Worm (Caenorhabditis elegans) whole organism, L4 larva: ENCODE measurements around the gene T20G5.9.
"Not testable (repeated sequence)": the region's sequence is repeated elsewhere in the genome, so short reads cannot be mapped to it uniquely, and the experiment has no call there.

ENCODE experiments used
- D1046.2 ChIP-seq: fragments of 200-800 bp; sonication (Bioruptor generic); IDR thresholded peaks from 2 replicates; pipeline ENCODE4 v1.3.6; 2022; ENCODE audit warnings: missing genetic modification characterization, missing compliant biosample characterization
- F26F4.8 ChIP-seq: fragments of 200-800 bp; sonication (Bioruptor generic); conservative IDR thresholded peaks from 2 replicates; pipeline ENCODE4 v1.3.6; 2022; ENCODE audit warnings: missing genetic modification characterization, missing compliant biosample characterization
- F37D6.2 ChIP-seq: sonication (generic microtip); optimal IDR thresholded peaks from 2 replicates; lab custom pipeline; 2016; ENCODE audit warnings: mild to moderate bottlenecking, missing genetic modification characterization, missing compliant biosample characterization
- F44E2.7 ChIP-seq: fragments of 200-800 bp; sonication (Bioruptor generic); IDR thresholded peaks from 2 replicates; pipeline ENCODE4 v2.1.2; 2022; ENCODE audit warnings: missing genetic modification characterization, missing compliant biosample characterization
- T20F7.1 ChIP-seq: fragments of 200-800 bp; sonication (Bioruptor generic); optimal IDR thresholded peaks from 2 replicates; lab custom pipeline; 2018; ENCODE audit warnings: mild to moderate bottlenecking, missing genetic modification characterization, missing compliant biosample characterization
- T26A8.4 ChIP-seq: fragments of 200-800 bp; sonication (Bioruptor generic); IDR thresholded peaks from 2 replicates; pipeline ENCODE4 v1.3.6; 2022; ENCODE audit warnings: missing genetic modification characterization, missing compliant biosample characterization
- Y105C5A.15 ChIP-seq: fragments of 200-800 bp; sonication (Bioruptor generic); IDR thresholded peaks from 2 replicates; pipeline ENCODE4 v1.3.6; 2022; ENCODE audit warnings: missing genetic modification characterization, missing compliant biosample characterization
- aly-2 ChIP-seq: sonication (generic microtip); optimal IDR thresholded peaks from 2 replicates; lab custom pipeline; 2018; ENCODE audit warnings: missing biosample characterization, missing genetic modification characterization
- ama-1 ChIP-seq: fragments of 150-350 bp; optimal IDR thresholded peaks from 2 replicates; lab custom pipeline; 2014; ENCODE audit warnings: inconsistent platforms, mixed read lengths
- ceh-28 ChIP-seq: fragments of 150-350 bp; optimal IDR thresholded peaks from 2 replicates; lab custom pipeline; 2014; ENCODE audit warnings: missing biosample characterization, missing genetic modification reagents, missing genetic modification characterization
- ces-1 ChIP-seq: fragments of 150-350 bp; sonication (generic microtip); optimal IDR thresholded peaks from 4 replicates; lab custom pipeline; 2014; ENCODE audit warnings: missing biosample characterization, missing genetic modification reagents, missing genetic modification characterization
- cey-2 ChIP-seq: sonication (generic microtip); optimal IDR thresholded peaks from 3 replicates; lab custom pipeline; 2017; ENCODE audit warnings: missing genetic modification characterization, mild to moderate bottlenecking, missing compliant biosample characterization, antibody characterized with exemption, borderline replicate concordance; ENCODE audit not compliant: insufficient read depth
- ctbp-1 ChIP-seq: fragments of 200-800 bp; sonication (Bioruptor generic); IDR thresholded peaks from 2 replicates; pipeline ENCODE4 v1.3.6; 2022; ENCODE audit warnings: missing genetic modification reagents, missing genetic modification characterization, missing compliant biosample characterization
- daf-19 ChIP-seq: fragments of 200-800 bp; sonication (Bioruptor generic); conservative IDR thresholded peaks from 2 replicates; pipeline ENCODE4 v1.3.6; 2022; ENCODE audit warnings: missing genetic modification characterization, missing compliant biosample characterization
- dmd-6 ChIP-seq: fragments of 200-800 bp; sonication (Bioruptor generic); IDR thresholded peaks from 2 replicates; pipeline ENCODE4 v1.3.6; 2022; ENCODE audit warnings: missing genetic modification reagents, missing genetic modification characterization, missing compliant biosample characterization
- gei-8 ChIP-seq: fragments of 200-800 bp; sonication (Bioruptor generic); optimal IDR thresholded peaks from 2 replicates; lab custom pipeline; 2018; ENCODE audit warnings: mild to moderate bottlenecking, missing genetic modification characterization, missing compliant biosample characterization
- hlh-11 ChIP-seq: fragments of 200-800 bp; sonication (Bioruptor generic); optimal IDR thresholded peaks from 2 replicates; lab custom pipeline; 2018; ENCODE audit warnings: mild to moderate bottlenecking, missing genetic modification characterization, missing compliant biosample characterization
- hlh-30 ChIP-seq: sonication (generic microtip); optimal IDR thresholded peaks from 2 replicates; lab custom pipeline; 2017; ENCODE audit warnings: antibody characterized with exemption, mild to moderate bottlenecking, missing genetic modification characterization, missing compliant biosample characterization; ENCODE audit not compliant: insufficient read depth
- lin-13 ChIP-seq: fragments of 150-350 bp; optimal IDR thresholded peaks from 2 replicates; lab custom pipeline; 2014; ENCODE audit warnings: missing biosample characterization, missing genetic modification reagents, missing genetic modification characterization
- lsy-2 ChIP-seq, 2 experiments: fragments of 150-350 bp in 1 of 2; sonication (generic microtip) in 1 of 2; optimal IDR thresholded peaks; 2 replicates each; lab custom pipeline; 2014 to 2017; ENCODE audit warnings: missing biosample characterization in 2 of 2, missing genetic modification characterization in 2 of 2
- madf-5 ChIP-seq, 2 experiments: fragments of 200-800 bp; sonication (Bioruptor generic); IDR thresholded peaks; 2 replicates each; pipeline ENCODE4 v1.3.6; 2022; ENCODE audit warnings: missing compliant biosample characterization in 2 of 2, missing genetic modification characterization in 2 of 2
- madf-9 ChIP-seq: fragments of 200-800 bp; sonication (Bioruptor generic); conservative IDR thresholded peaks from 2 replicates; pipeline ENCODE4 v1.3.6; 2022; ENCODE audit warnings: missing genetic modification reagents, missing genetic modification characterization, missing compliant biosample characterization
- mdl-1 ChIP-seq, 2 experiments: fragments of 150-350 bp in 1 of 2; sonication (generic microtip) in 1 of 2; optimal IDR thresholded peaks; 2 replicates each; lab custom pipeline; 2014 to 2017; ENCODE audit warnings: missing biosample characterization in 2 of 2, missing genetic modification characterization in 2 of 2
- mdt-29 ChIP-seq: fragments of 200-800 bp; sonication (Bioruptor generic); IDR thresholded peaks from 2 replicates; pipeline ENCODE4 v1.3.6; 2022; ENCODE audit warnings: missing genetic modification reagents, missing genetic modification characterization, missing compliant biosample characterization
- mep-1 ChIP-seq: fragments of 150-350 bp; sonication (generic microtip); optimal IDR thresholded peaks from 3 replicates; lab custom pipeline; 2014; ENCODE audit warnings: missing biosample characterization, missing genetic modification characterization
- mxl-3 ChIP-seq: fragments of 200-800 bp; sonication (Bioruptor generic); optimal IDR thresholded peaks from 2 replicates; lab custom pipeline; 2018; ENCODE audit warnings: mild to moderate bottlenecking, missing genetic modification characterization, missing compliant biosample characterization
- nhr-10 ChIP-seq: fragments of 150-350 bp; optimal IDR thresholded peaks from 2 replicates; lab custom pipeline; 2014; ENCODE audit warnings: missing biosample characterization, missing genetic modification characterization
- nhr-25 ChIP-seq: sonication (generic microtip); optimal IDR thresholded peaks from 2 replicates; lab custom pipeline; 2017; ENCODE audit warnings: missing genetic modification characterization, mild to moderate bottlenecking, missing compliant biosample characterization, antibody characterized with exemption, moderate library complexity, borderline replicate concordance; ENCODE audit not compliant: insufficient read depth
- nhr-28 ChIP-seq: fragments of 150-350 bp; optimal IDR thresholded peaks from 2 replicates; lab custom pipeline; 2014; ENCODE audit warnings: missing biosample characterization, missing genetic modification characterization
- nhr-41 ChIP-seq: fragments of 200-800 bp; sonication (Bioruptor generic); IDR thresholded peaks from 2 replicates; pipeline ENCODE4 v1.3.6; 2022; ENCODE audit warnings: missing genetic modification reagents, missing genetic modification characterization, missing compliant biosample characterization
- nhr-6 ChIP-seq: fragments of 150-350 bp; optimal IDR thresholded peaks from 2 replicates; lab custom pipeline; 2014; ENCODE audit warnings: missing biosample characterization, missing genetic modification characterization
- pha-4 ChIP-seq, 2 experiments: fragments of 150-350 bp in 1 of 2; fragments of 200-800 bp in 1 of 2; sonication (Bioruptor generic) in 1 of 2; IDR thresholded peaks in 1 of 2; optimal IDR thresholded peaks in 1 of 2; 2 replicates each; pipeline versions ENCODE4 v1.3.6 to Lab custom; 2014 to 2022; ENCODE audit warnings: missing genetic modification characterization in 2 of 2, missing genetic modification reagents in 2 of 2, missing biosample characterization in 1 of 2, missing compliant biosample characterization in 1 of 2
- sdz-12 ChIP-seq: fragments of 200-800 bp; sonication (Bioruptor generic); optimal IDR thresholded peaks from 2 replicates; lab custom pipeline; 2018; ENCODE audit warnings: mild to moderate bottlenecking, missing genetic modification characterization, missing compliant biosample characterization
- unc-62 ChIP-seq, 3 experiments: fragments of 150-350 bp in 1 of 3; sonication (generic microtip); optimal IDR thresholded peaks in 2 of 3; peaks in 1 of 3; 1 replicate in 1 of 3; 2 replicates in 2 of 3; lab custom pipeline; 2014 to 2017; ENCODE audit warnings: missing biosample characterization in 3 of 3, missing genetic modification characterization in 3 of 3, missing genetic modification reagents in 3 of 3, missing genotype in 1 of 3
- zfp-2 ChIP-seq: sonication (generic microtip); optimal IDR thresholded peaks from 2 replicates; lab custom pipeline; 2016; ENCODE audit warnings: mild to moderate bottlenecking, missing genetic modification characterization, missing compliant biosample characterization
- zip-11 ChIP-seq: fragments of 200-800 bp; sonication (Bioruptor generic); IDR thresholded peaks from 2 replicates; pipeline ENCODE4 v1.3.6; 2022; ENCODE audit warnings: missing genetic modification characterization, missing compliant biosample characterization
- ztf-7 ChIP-seq: fragments of 150-350 bp; optimal IDR thresholded peaks from 2 replicates; lab custom pipeline; 2014; ENCODE audit warnings: missing biosample characterization, missing genetic modification characterization

T20G5.9 gene

DNA sequence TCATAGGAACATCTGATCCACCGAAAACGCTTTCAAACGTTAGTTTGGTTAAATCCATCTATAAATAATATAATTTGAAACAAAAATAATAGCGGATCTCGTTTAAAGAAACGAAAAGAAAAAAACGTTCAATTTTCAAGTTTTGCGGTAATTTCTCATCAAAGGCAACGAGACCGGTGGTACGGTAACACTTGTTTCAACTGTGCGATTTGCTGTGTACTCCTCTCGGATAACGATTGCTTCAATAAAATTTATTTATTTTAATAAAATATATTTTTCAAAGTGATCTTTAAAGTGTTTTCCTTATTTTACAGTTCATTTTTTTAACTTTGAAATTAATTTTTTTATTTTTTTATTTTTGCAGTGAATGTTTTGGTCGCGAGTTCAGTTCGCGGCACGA, 8.9 kb downstream of the T20G5.9 start, which contains the start of the genes rde-4 and cox-14 (continued):
- TF ChIP-seq hlh-30 (tag; lab: Kevin White, UChicago), result peak; percentile 88
- no peak for TF ChIP-seq D1046.2 (GFP tag; lab: Robert Waterston, UW)
- no peak for TF ChIP-seq zip-11 (GFP tag; lab: Robert Waterston, UW)
- no peak for TF ChIP-seq T26A8.4 (GFP tag; lab: Robert Waterston, UW)
- TF ChIP-seq ces-1 (GFP tag; lab: Kevin White, UChicago), result no peak
- TF ChIP-seq sdz-12 (GFP tag; lab: Kevin White, UChicago), result no peak
- peak; percentile 84 for TF ChIP-seq nhr-6

DNA sequence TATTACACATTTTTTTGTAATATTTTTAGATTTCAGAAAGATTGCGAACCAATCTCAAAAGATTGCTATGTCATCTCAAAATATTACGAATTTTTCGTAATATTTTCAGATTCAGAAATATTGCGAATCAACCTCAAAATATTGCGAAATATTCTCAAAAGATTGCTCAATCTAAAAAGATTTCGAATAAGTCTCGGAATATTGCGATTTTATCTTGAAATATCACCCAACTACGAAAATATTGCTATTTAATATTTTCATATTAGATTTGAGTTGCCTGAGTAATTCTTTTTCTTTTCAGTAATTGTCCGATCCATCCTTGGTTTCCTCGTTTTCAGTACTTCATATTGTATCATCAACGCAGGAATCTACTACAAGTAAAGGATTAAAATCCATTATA, 12.2 kb downstream of the T20G5.9 start, which contains the start of gene Y70G10A.4:
TSS of gene Y70G10A.4 (plus strand) at position 301 of the 400 bp plus-strand sequence.
- TF ChIP-seq Y105C5A.15 (GFP tag; lab: Robert Waterston, UW); lsy-2 (tag; optimal IDR thresholded peaks at IDR 0.05; lab: Kevin White, UChicago); F37D6.2: not testable (repeated sequence)

DNA sequence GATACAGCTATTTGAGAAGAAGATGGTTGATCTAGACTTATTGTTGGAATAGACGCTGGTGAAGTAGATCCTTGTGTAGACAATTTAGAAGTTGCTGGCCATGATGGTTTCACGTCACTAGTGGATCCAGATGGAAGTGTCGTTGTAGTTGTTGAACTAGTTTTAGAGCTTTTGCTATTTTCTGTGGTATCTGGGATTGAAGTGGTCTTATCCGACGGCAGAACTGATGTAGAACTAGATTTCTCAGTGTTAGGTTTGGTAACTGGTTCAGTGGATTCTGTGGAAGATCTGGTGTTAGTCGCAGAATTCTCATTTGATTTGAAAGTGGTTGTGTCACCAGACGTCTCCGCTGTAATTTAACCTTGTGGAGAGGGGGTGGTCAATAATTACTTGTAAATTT, 22.0 kb downstream of the T20G5.9 start:
- TF ChIP-seq unc-62 (GFP tag; optimal IDR thresholded peaks at IDR 0.05 in 1 of 2; lab: Kevin White, UChicago) (peak in 1 of 2 experiments; percentile 94), unc-62 (tag; optimal IDR thresholded peaks at IDR 0.05; lab: Kevin White, UChicago) (no peak), cey-2 (no peak)

DNA sequence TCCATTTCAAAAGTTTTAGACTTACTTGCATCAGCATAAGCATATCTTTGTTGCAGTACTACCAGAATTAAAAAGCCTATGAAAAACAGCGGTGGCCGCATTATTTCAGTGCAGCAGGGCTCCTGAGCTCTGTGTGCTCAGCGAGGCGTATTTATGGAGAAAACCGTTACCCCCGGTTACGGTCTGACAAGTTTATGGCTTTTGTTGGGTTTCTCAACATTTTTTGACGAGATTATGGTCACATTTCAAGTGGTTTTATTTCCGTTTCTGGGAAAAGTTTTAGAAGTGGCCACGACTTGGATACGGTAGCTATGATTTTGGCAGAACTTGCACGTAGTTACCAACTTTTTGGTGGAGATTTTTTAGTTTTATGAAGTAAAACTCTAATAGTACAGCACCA, 24.3 kb downstream of the T20G5.9 start, which contains the start of gene paml-1:
TSS of gene paml-1 (minus strand) at position 101 of the 400 bp plus-strand sequence.
- no peak for TF ChIP-seq madf-9 (GFP tag; lab: Robert Waterston, UW)
- no peak for TF ChIP-seq pha-4 (GFP tag; IDR thresholded peaks at IDR 0.05; lab: Robert Waterston, UW)
- TF ChIP-seq pha-4 (tag; optimal IDR thresholded peaks at IDR 0.05; lab: Kevin White, UChicago), result no peak
- no peak for TF ChIP-seq sdz-12 (GFP tag; lab: Kevin White, UChicago)
- no peak for TF ChIP-seq unc-62 (GFP tag; optimal IDR thresholded peaks at IDR 0.05 in 1 of 2; lab: Kevin White, UChicago)
- no peak for TF ChIP-seq unc-62 (tag; optimal IDR thresholded peaks at IDR 0.05; lab: Kevin White, UChicago)
- no peak for TF ChIP-seq nhr-25 (tag; lab: Kevin White, UChicago)
- no peak for TF ChIP-seq mdt-29 (GFP tag; lab: Robert Waterston, UW)
- TF ChIP-seq daf-19, result no peak
- no peak for TF ChIP-seq dmd-6 (GFP tag; lab: Robert Waterston, UW)
- TF ChIP-seq mep-1 (tag; lab: Kevin White, UChicago), result no peak
- TF ChIP-seq ztf-7 (tag; lab: Kevin White, UChicago), result no peak
- no peak for TF ChIP-seq nhr-10 (tag; lab: Kevin White, UChicago)
- TF ChIP-seq zfp-2 (tag; lab: Kevin White, UChicago), result no peak
- TF ChIP-seq gei-8 (GFP tag; lab: Kevin White, UChicago), result no peak
- TF ChIP-seq lin-13 (GFP tag; lab: Kevin White, UChicago), result no peak
- no peak for TF ChIP-seq F26F4.8 (GFP tag; lab: Robert Waterston, UW)
- no peak for TF ChIP-seq aly-2
- no peak for TF ChIP-seq nhr-41
- no peak for TF ChIP-seq F44E2.7 (GFP tag; lab: Robert Waterston, UW)
- TF ChIP-seq cey-2, result no peak
- no peak for TF ChIP-seq ctbp-1 (GFP tag; lab: Robert Waterston, UW)

DNA sequence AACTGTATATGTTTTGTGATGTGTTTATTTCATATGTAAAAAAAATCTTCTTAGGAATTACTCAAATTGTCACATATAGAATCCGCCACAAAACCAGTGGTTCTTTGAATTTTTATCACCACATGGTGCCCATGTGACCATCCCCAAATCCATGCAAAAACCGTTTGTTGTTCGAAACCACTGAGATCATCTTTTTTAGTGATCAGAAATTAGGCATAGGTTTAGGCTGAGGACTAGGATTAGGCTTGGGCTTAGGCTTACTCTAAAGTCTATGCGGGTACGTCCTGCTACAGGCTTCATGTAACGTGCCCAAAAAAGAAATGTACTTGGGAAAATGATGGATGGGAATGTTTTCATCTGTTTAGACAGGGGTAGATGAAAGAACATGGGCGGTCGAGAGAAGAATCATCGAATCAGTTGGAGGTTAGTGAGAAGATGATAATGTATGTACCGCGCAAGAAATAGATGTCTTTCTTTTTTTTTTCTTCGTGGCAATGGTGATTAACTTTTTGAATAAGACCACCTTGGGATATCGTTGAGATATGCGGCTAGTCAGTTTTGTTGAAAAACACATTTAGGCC, 26.7 kb downstream of the T20G5.9 start:
- TF ChIP-seq mdl-1 (tag; optimal IDR thresholded peaks at IDR 0.05; lab: Kevin White, UChicago) (peak in 1 of 2 experiments; percentile 1), ama-1 (lab: Kevin White, UChicago) (no peak), hlh-30 (tag; lab: Kevin White, UChicago) (peak; percentile 28), madf-5 (GFP tag; IDR thresholded peaks at IDR 0.05; lab: Robert Waterston, UW) (no peak), unc-62 (GFP tag; optimal IDR thresholded peaks at IDR 0.05 in 1 of 2; lab: Kevin White, UChicago) (no peak), unc-62 (tag; optimal IDR thresholded peaks at IDR 0.05; lab: Kevin White, UChicago) (no peak), ceh-28 (tag; lab: Kevin White, UChicago) (no peak), T20F7.1 (GFP tag; lab: Kevin White, UChicago) (no peak), mxl-3 (GFP tag; lab: Kevin White, UChicago) (peak; percentile 67), nhr-28 (peak; percentile 11), mep-1 (tag; lab: Kevin White, UChicago) (no peak), hlh-11 (peak; percentile 33)
- TF ChIP-seq, all 104 proteins: peak for 5
